Fruit fly (Drosophila melanogaster) whole organism, embryonic: ENCODE results near the gene CG15514.

ENCODE experiments used
- BEAF-32 ChIP-seq: fragments of 200-800 bp; sonication (Bioruptor generic); optimal IDR thresholded peaks from 3 replicates; lab custom pipeline; 2017; ENCODE audit warnings: missing biosample characterization, missing genetic modification characterization, mild to moderate bottlenecking, moderate library complexity, missing genetic modification reagents
- CG11093 ChIP-seq: fragments of 200-800 bp; sonication (Bioruptor generic); IDR thresholded peaks from 3 replicates; pipeline ENCODE4 v1.3.6; 2022; ENCODE audit warnings: missing biosample characterization, missing genetic modification characterization
- CG11398 ChIP-seq: fragments of 200-800 bp; sonication (Bioruptor generic); optimal IDR thresholded peaks from 2 replicates; lab custom pipeline; 2016; ENCODE audit warnings: missing biosample characterization, missing genetic modification characterization
- CG11504 ChIP-seq: fragments of 200-800 bp; sonication (Bioruptor generic); optimal IDR thresholded peaks from 3 replicates; lab custom pipeline; 2019; ENCODE audit warnings: missing biosample characterization, mild to moderate bottlenecking, missing genetic modification characterization, moderate library complexity
- CG11560 ChIP-seq: fragments of 200-800 bp; sonication (Bioruptor generic); IDR thresholded peaks from 3 replicates; pipeline ENCODE4 v1.3.6; 2022; ENCODE audit warnings: missing biosample characterization, missing genetic modification characterization
- CG14050 ChIP-seq: fragments of 200-800 bp; sonication (Bioruptor generic); IDR thresholded peaks from 3 replicates; pipeline ENCODE4 v1.3.6; 2022; ENCODE audit warnings: missing biosample characterization, missing genetic modification characterization
- CG1647 ChIP-seq: fragments of 200-800 bp; sonication (Bioruptor generic); optimal IDR thresholded peaks from 3 replicates; lab custom pipeline; 2016; ENCODE audit warnings: missing biosample characterization, missing genetic modification characterization
- CG1792 ChIP-seq: fragments of 200-800 bp; sonication (Bioruptor generic); optimal IDR thresholded peaks from 2 replicates; lab custom pipeline; 2016; ENCODE audit warnings: missing biosample characterization, missing genetic modification characterization
- CG18619 ChIP-seq: fragments of 200-800 bp; sonication (Bioruptor generic); optimal IDR thresholded peaks from 3 replicates; lab custom pipeline; 2017; ENCODE audit warnings: missing biosample characterization, mild to moderate bottlenecking, missing genetic modification characterization
- CG31365 ChIP-seq: fragments of 200-800 bp; sonication (Bioruptor generic); optimal IDR thresholded peaks from 2 replicates; lab custom pipeline; 2018; ENCODE audit warnings: missing biosample characterization, mild to moderate bottlenecking, missing genetic modification characterization
- CG33557 ChIP-seq: fragments of 200-800 bp; sonication (Bioruptor generic); optimal IDR thresholded peaks from 2 replicates; lab custom pipeline; 2019; ENCODE audit warnings: missing biosample characterization, mild to moderate bottlenecking, missing genetic modification characterization, moderate library complexity
- CG3847 ChIP-seq: fragments of 200-800 bp; sonication (Bioruptor generic); IDR thresholded peaks from 2 replicates; pipeline ENCODE4 v1.3.6; 2022; ENCODE audit warnings: missing biosample characterization, missing genetic modification characterization
- CG4328 ChIP-seq: fragments of 200-800 bp; sonication (Bioruptor generic); optimal IDR thresholded peaks from 3 replicates; lab custom pipeline; 2017; ENCODE audit warnings: missing biosample characterization, missing genetic modification reagents, missing genetic modification characterization
- CG6813 ChIP-seq: fragments of 200-800 bp; sonication (Bioruptor generic); optimal IDR thresholded peaks from 2 replicates; lab custom pipeline; 2017; ENCODE audit warnings: missing biosample characterization, missing genetic modification characterization, mild to moderate bottlenecking, moderate library complexity, missing genetic modification reagents
- CG7556 ChIP-seq: fragments of 200-800 bp; sonication (Bioruptor generic); optimal IDR thresholded peaks from 2 replicates; lab custom pipeline; 2017; ENCODE audit warnings: missing biosample characterization, mild to moderate bottlenecking, missing genetic modification characterization
- CG8359 ChIP-seq: fragments of 200-800 bp; sonication (Bioruptor generic); optimal IDR thresholded peaks from 2 replicates; lab custom pipeline; 2017; ENCODE audit warnings: missing biosample characterization, mild to moderate bottlenecking, missing genetic modification characterization, borderline replicate concordance
- CG8388 ChIP-seq: fragments of 200-800 bp; sonication (Bioruptor generic); optimal IDR thresholded peaks from 2 replicates; lab custom pipeline; 2019; ENCODE audit warnings: missing biosample characterization, mild to moderate bottlenecking, missing genetic modification characterization, moderate library complexity
- CG8924 ChIP-seq: fragments of 200-800 bp; optimal IDR thresholded peaks from 3 replicates; lab custom pipeline; 2019; ENCODE audit warnings: missing biosample characterization, mild to moderate bottlenecking, missing genetic modification characterization, moderate library complexity
- CG9797 ChIP-seq: fragments of 200-800 bp; sonication (Bioruptor generic); optimal IDR thresholded peaks from 3 replicates; lab custom pipeline; 2018; ENCODE audit warnings: missing biosample characterization, mild to moderate bottlenecking, missing genetic modification characterization
- D ChIP-seq, 2 experiments: fragments of 200-800 bp in 1 of 2; fragments of >200 bp in 1 of 2; sonication (Bioruptor generic) in 1 of 2; optimal IDR thresholded peaks; 2 replicates in 1 of 2; 3 replicates in 1 of 2; lab custom pipeline; 2017; ENCODE audit warnings: mild to moderate bottlenecking in 1 of 2, missing biosample characterization in 1 of 2, missing genetic modification characterization in 1 of 2, missing genetic modification reagents in 1 of 2
- Dip3 ChIP-seq: fragments of 200-800 bp; sonication (Bioruptor generic); optimal IDR thresholded peaks from 3 replicates; lab custom pipeline; 2016; ENCODE audit warnings: missing biosample characterization, missing genetic modification characterization
- E2f1 ChIP-seq: fragments of 200-800 bp; sonication (Bioruptor generic); IDR thresholded peaks from 2 replicates; pipeline ENCODE4 v1.3.6; 2022; ENCODE audit warnings: missing biosample characterization, missing genetic modification characterization
- Fer1 ChIP-seq: fragments of 200-800 bp; sonication (Bioruptor generic); optimal IDR thresholded peaks from 2 replicates; lab custom pipeline; 2017; ENCODE audit warnings: missing biosample characterization, mild to moderate bottlenecking, missing genetic modification characterization
- GATAe ChIP-seq: fragments of 200-800 bp; sonication (Bioruptor generic); conservative IDR thresholded peaks from 2 replicates; pipeline ENCODE4 v1.3.6; 2022; ENCODE audit warnings: missing biosample characterization, missing genetic modification characterization
- HLH3B ChIP-seq: fragments of 200-800 bp; sonication (Bioruptor generic); IDR thresholded peaks from 2 replicates; pipeline ENCODE4 v1.3.6; 2022; ENCODE audit warnings: missing biosample characterization, missing genetic modification characterization
- HLH4C ChIP-seq: fragments of 200-800 bp; sonication (Bioruptor generic); IDR thresholded peaks from 3 replicates; pipeline ENCODE4 v1.3.6; 2022; ENCODE audit warnings: missing biosample characterization, missing genetic modification characterization; ENCODE audit not compliant: partially characterized antibody
- Hr3 ChIP-seq: fragments of 200-800 bp; sonication (Bioruptor generic); optimal IDR thresholded peaks from 3 replicates; lab custom pipeline; 2016; ENCODE audit warnings: missing biosample characterization, missing genetic modification characterization
- Max ChIP-seq: fragments of 200-800 bp; sonication (Bioruptor generic); optimal IDR thresholded peaks from 2 replicates; lab custom pipeline; 2016; ENCODE audit warnings: missing biosample characterization, mild to moderate bottlenecking, missing genetic modification characterization
- Meics ChIP-seq: fragments of 200-800 bp; sonication (Bioruptor generic); optimal IDR thresholded peaks from 2 replicates; lab custom pipeline; 2017; ENCODE audit warnings: missing biosample characterization, mild to moderate bottlenecking, missing genetic modification characterization
- Optix ChIP-seq: fragments of 200-800 bp; sonication (Bioruptor generic); IDR thresholded peaks from 3 replicates; pipeline ENCODE4 v1.3.6; 2022; ENCODE audit warnings: missing biosample characterization, missing genetic modification characterization
- Ravus ChIP-seq: fragments of 200-800 bp; sonication (Bioruptor generic); IDR thresholded peaks from 2 replicates; pipeline ENCODE4 v1.3.6; 2022; ENCODE audit warnings: missing biosample characterization, missing genetic modification characterization
- ap ChIP-seq: fragments of 200-800 bp; sonication (Bioruptor generic); IDR thresholded peaks from 2 replicates; pipeline ENCODE4 v1.3.6; 2022; ENCODE audit warnings: missing biosample characterization, missing genetic modification characterization
- bbx ChIP-seq: fragments of 200-800 bp; sonication (Bioruptor generic); IDR thresholded peaks from 2 replicates; pipeline ENCODE4 v1.3.6; 2022; ENCODE audit warnings: missing biosample characterization, missing genetic modification characterization; ENCODE audit not compliant: partially characterized antibody
- bcd ChIP-seq: fragments of 200-800 bp; sonication (Bioruptor generic); optimal IDR thresholded peaks from 2 replicates; lab custom pipeline; 2017; ENCODE audit warnings: missing biosample characterization, mild to moderate bottlenecking, missing genetic modification characterization
- bsh ChIP-seq, 2 experiments: fragments of 200-800 bp; sonication (Bioruptor generic); optimal IDR thresholded peaks; 2 replicates each; lab custom pipeline; 2017 to 2018; ENCODE audit warnings: mild to moderate bottlenecking in 2 of 2, missing biosample characterization in 2 of 2, missing genetic modification characterization in 2 of 2, moderate library complexity in 1 of 2
- fd96Cb ChIP-seq: fragments of 200-800 bp; sonication (Bioruptor generic); optimal IDR thresholded peaks from 2 replicates; lab custom pipeline; 2018; ENCODE audit warnings: missing biosample characterization, mild to moderate bottlenecking, missing genetic modification characterization, moderate library complexity
- gsb-n ChIP-seq: fragments of 200-800 bp; sonication (Bioruptor generic); optimal IDR thresholded peaks from 3 replicates; lab custom pipeline; 2018; ENCODE audit warnings: missing biosample characterization, mild to moderate bottlenecking, missing genetic modification characterization
- her ChIP-seq: fragments of 200-800 bp; sonication (Bioruptor generic); optimal IDR thresholded peaks from 2 replicates; lab custom pipeline; 2016; ENCODE audit warnings: missing biosample characterization, missing genetic modification characterization
- ind ChIP-seq: fragments of 200-800 bp; sonication (Bioruptor generic); optimal IDR thresholded peaks from 3 replicates; lab custom pipeline; 2016; ENCODE audit warnings: missing biosample characterization, missing genetic modification characterization
- lab ChIP-seq: fragments of 200-800 bp; sonication (Bioruptor generic); optimal IDR thresholded peaks from 3 replicates; lab custom pipeline; 2017; ENCODE audit warnings: missing biosample characterization, missing genetic modification characterization, mild to moderate bottlenecking, moderate library complexity, missing genetic modification reagents
- lilli ChIP-seq: fragments of 200-800 bp; sonication (Bioruptor generic); optimal IDR thresholded peaks from 3 replicates; lab custom pipeline; 2016; ENCODE audit warnings: missing biosample characterization, missing genetic modification characterization
- lola ChIP-seq, 3 experiments: fragments of >200 bp in 2 of 3; fragments of 200-800 bp in 1 of 3; sonication (Bioruptor generic) in 1 of 3; optimal IDR thresholded peaks; 2 replicates each; lab custom pipeline; 2017 to 2019; ENCODE audit warnings: missing biosample characterization in 3 of 3, missing genetic modification characterization in 3 of 3, mild to moderate bottlenecking in 1 of 3, moderate library complexity in 1 of 3
- maf-S ChIP-seq: fragments of 200-800 bp; sonication (Bioruptor generic); optimal IDR thresholded peaks from 2 replicates; lab custom pipeline; 2016; ENCODE audit warnings: missing biosample characterization, missing genetic modification characterization
- nau ChIP-seq: fragments of 200-800 bp; sonication (Bioruptor generic); optimal IDR thresholded peaks from 3 replicates; lab custom pipeline; 2017; ENCODE audit warnings: missing biosample characterization, mild to moderate bottlenecking, missing genetic modification characterization, missing genetic modification reagents
- pho ChIP-seq: fragments of 200-800 bp; sonication (Bioruptor generic); optimal IDR thresholded peaks from 2 replicates; lab custom pipeline; 2016; ENCODE audit warnings: missing biosample characterization, missing genetic modification characterization
- seq ChIP-seq: fragments of 200-800 bp; sonication (Bioruptor generic); IDR thresholded peaks from 2 replicates; pipeline ENCODE4 v1.3.6; 2022; ENCODE audit warnings: missing biosample characterization, missing genetic modification characterization
- sob ChIP-seq: fragments of 200-800 bp; sonication (Bioruptor generic); IDR thresholded peaks from 2 replicates; pipeline ENCODE4 v1.3.6; 2022; ENCODE audit warnings: missing biosample characterization, missing genetic modification characterization
- tna ChIP-seq: fragments of 200-800 bp; sonication (Bioruptor generic); IDR thresholded peaks from 2 replicates; pipeline ENCODE4 v1.3.6; 2022; ENCODE audit warnings: missing biosample characterization, missing genetic modification characterization; ENCODE audit not compliant: partially characterized antibody

CG15514 gene

DNA sequence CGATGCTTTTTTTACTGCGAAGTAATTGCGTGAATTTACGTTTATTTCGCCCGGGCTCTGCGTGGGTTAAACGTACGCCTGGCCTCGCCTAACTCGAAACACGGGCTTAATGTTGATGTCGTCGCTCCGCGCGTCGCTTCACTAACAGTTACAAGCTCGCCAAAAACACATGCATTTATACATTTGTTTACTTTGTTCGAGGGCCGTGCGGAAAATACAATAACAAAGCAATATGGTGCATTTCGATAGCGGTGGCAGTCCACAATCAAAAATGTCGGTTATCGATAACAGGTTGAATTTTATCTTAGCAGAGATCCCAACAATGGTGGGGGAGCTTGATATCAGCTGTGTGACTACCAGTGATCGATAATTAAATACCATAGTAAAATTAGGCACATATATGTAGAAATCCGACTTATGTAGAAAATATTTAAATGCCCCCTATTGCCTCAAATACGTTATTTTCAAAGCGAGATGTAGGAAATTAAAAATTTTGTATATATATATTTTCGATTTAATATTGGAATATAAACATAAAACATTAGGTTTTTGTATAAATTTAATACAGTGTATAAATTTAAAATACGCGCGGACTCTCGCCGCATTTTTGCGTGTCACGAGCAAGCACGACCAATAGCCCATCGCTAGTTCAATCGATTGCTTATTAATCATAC is 7.5 kb upstream of the CG15514 start, which contains the start of gene Zip99C (continued):
- TF ChIP-seq CG11093 (no peak), Meics (GFP tag; lab: Kevin White, UChicago) (peak; percentile 21), bbx (GFP tag; lab: Robert Waterston, UW) (peak; percentile 87), Fer1 (GFP tag; lab: Kevin White, UChicago) (peak; percentile 11), Ravus (no peak), HLH4C (GFP tag; lab: Robert Waterston, UW) (peak; percentile 84), CG9797 (GFP tag; lab: Kevin White, UChicago) (peak; percentile 59), CG6813 (no peak), bsh (GFP tag; optimal IDR thresholded peaks at IDR 0.05; lab: Kevin White, UChicago) (no peak), lola (GFP tag; optimal IDR thresholded peaks at IDR 0.05; lab: Kevin White, UChicago) (peak in 1 of 3 experiments; percentile 50), BEAF-32 (GFP tag; lab: Kevin White, UChicago) (peak; percentile 94), CG11504 (no peak), Max (peak; percentile 55), CG11560 (tag; lab: Robert Waterston, UW) (peak; percentile 59; the same call in 1 of the 3 replicates), HLH3B (GFP tag; lab: Robert Waterston, UW) (0 out of 2 replicates have a peak, but pooled peaks have one; percentile 26), bcd (GFP tag; lab: Kevin White, UChicago) (peak; percentile 9), pho (GFP tag; lab: Kevin White, UChicago) (peak; percentile 12), gsb-n (tag; lab: Kevin White, UChicago) (peak; percentile 29), GATAe (GFP tag; lab: Robert Waterston, UW) (no peak; the same call in 1 of the 2 replicates), Hr3 (GFP tag; lab: Kevin White, UChicago) (peak; percentile 30), seq (GFP tag; lab: Robert Waterston, UW) (no peak), CG18619 (GFP tag; lab: Kevin White, UChicago) (peak; percentile 16), CG4328 (GFP tag; lab: Kevin White, UChicago) (peak; percentile 2), CG1792 (GFP tag; lab: Kevin White, UChicago) (no peak), CG1647 (GFP tag; lab: Kevin White, UChicago) (no peak), maf-S (GFP tag; lab: Kevin White, UChicago) (no peak), CG31365 (tag; lab: Kevin White, UChicago) (no peak), D (optimal IDR thresholded peaks at IDR 0.05; lab: Kevin White, UChicago) (no peak), D (GFP tag; optimal IDR thresholded peaks at IDR 0.05; lab: Kevin White, UChicago) (no peak), sob (0 out of 2 replicates have a peak, but pooled peaks have one; percentile 25), Dip3 (GFP tag; lab: Kevin White, UChicago) (peak; percentile 35), her (GFP tag; lab: Kevin White, UChicago) (no peak), tna (0 out of 2 replicates have a peak, but pooled peaks have one; percentile 63), CG8388 (no peak), CG14050 (GFP tag; lab: Robert Waterston, UW) (no peak), CG8359 (GFP tag; lab: Kevin White, UChicago) (no peak), Optix (no peak), CG3847 (GFP tag; lab: Robert Waterston, UW) (peak; percentile 37; the same call in 1 of the 2 replicates), lilli (peak; percentile 66), ap (GFP tag; lab: Robert Waterston, UW) (no peak), CG11398 (GFP tag; lab: Kevin White, UChicago) (no peak), E2f1 (GFP tag; lab: Robert Waterston, UW) (no peak), CG8924 (tag; lab: Kevin White, UChicago) (peak; percentile 44), CG7556 (GFP tag; lab: Kevin White, UChicago) (peak; percentile 4), fd96Cb (no peak), nau (GFP tag; lab: Kevin White, UChicago) (no peak), ind (GFP tag; lab: Kevin White, UChicago) (peak; percentile 46), lab (GFP tag; lab: Kevin White, UChicago) (peak; percentile 4), CG33557 (no peak)
